Fruit fly (Drosophila melanogaster) whole organism, embryonic: ENCODE results near the gene Plzf.

ENCODE experiments used
- ATbp ChIP-seq: fragments of 200-800 bp; sonication (Bioruptor generic); optimal IDR thresholded peaks from 2 replicates; lab custom pipeline; 2017; ENCODE audit warnings: missing biosample characterization, mild to moderate bottlenecking, missing genetic modification characterization, missing genetic modification reagents
- Asciz ChIP-seq: fragments of 200-800 bp; sonication (Bioruptor generic); optimal IDR thresholded peaks from 2 replicates; lab custom pipeline; 2017; ENCODE audit warnings: missing biosample characterization, mild to moderate bottlenecking, missing genetic modification characterization, missing genetic modification reagents
- Bgb ChIP-seq: fragments of 200-800 bp; sonication (Bioruptor generic); IDR thresholded peaks from 2 replicates; pipeline ENCODE4 v1.3.6; 2022; ENCODE audit warnings: missing biosample characterization, missing genetic modification characterization; ENCODE audit not compliant: partially characterized antibody
- CG10431 ChIP-seq: fragments of 200-800 bp; sonication (Bioruptor generic); optimal IDR thresholded peaks from 3 replicates; lab custom pipeline; 2018; ENCODE audit warnings: missing biosample characterization, mild to moderate bottlenecking, missing genetic modification characterization
- CG12071 ChIP-seq: fragments of 200-800 bp; sonication (Bioruptor generic); optimal IDR thresholded peaks from 3 replicates; lab custom pipeline; 2018; ENCODE audit warnings: missing biosample characterization, mild to moderate bottlenecking, missing genetic modification characterization
- CG13296 ChIP-seq: fragments of 200-800 bp; sonication (Bioruptor generic); optimal IDR thresholded peaks from 3 replicates; lab custom pipeline; 2018; ENCODE audit warnings: missing biosample characterization, mild to moderate bottlenecking, missing genetic modification characterization
- CG13624 ChIP-seq: fragments of 200-800 bp; sonication (Bioruptor generic); optimal IDR thresholded peaks from 2 replicates; lab custom pipeline; 2016; ENCODE audit warnings: missing biosample characterization, missing genetic modification characterization
- CG15601 ChIP-seq: fragments of 200-800 bp; sonication (Bioruptor generic); optimal IDR thresholded peaks from 3 replicates; lab custom pipeline; 2019; ENCODE audit warnings: missing biosample characterization, mild to moderate bottlenecking, missing genetic modification characterization, moderate library complexity
- CG17912 ChIP-seq: fragments of 200-800 bp; sonication (Bioruptor generic); optimal IDR thresholded peaks from 2 replicates; lab custom pipeline; 2018; ENCODE audit warnings: missing biosample characterization, mild to moderate bottlenecking, missing genetic modification characterization
- CG18599 ChIP-seq: fragments of 200-800 bp; sonication (Bioruptor generic); optimal IDR thresholded peaks from 3 replicates; lab custom pipeline; 2017; ENCODE audit warnings: missing biosample characterization, missing genetic modification characterization, mild to moderate bottlenecking, moderate library complexity, missing genetic modification reagents
- CG2129 ChIP-seq: fragments of 200-800 bp; sonication (Bioruptor generic); IDR thresholded peaks from 2 replicates; pipeline ENCODE4 v1.3.6; 2022; ENCODE audit warnings: missing biosample characterization, missing genetic modification characterization; ENCODE audit not compliant: partially characterized antibody
- CG31224 ChIP-seq: fragments of 200-800 bp; sonication (Bioruptor generic); IDR thresholded peaks from 2 replicates; pipeline ENCODE4 v1.3.6; 2022; ENCODE audit warnings: missing biosample characterization, missing genetic modification characterization
- CG31441 ChIP-seq: fragments of 200-800 bp; sonication (Bioruptor generic); IDR thresholded peaks from 2 replicates; pipeline ENCODE4 v1.3.6; 2022; ENCODE audit warnings: missing biosample characterization, missing genetic modification characterization
- CG33557 ChIP-seq: fragments of 200-800 bp; sonication (Bioruptor generic); optimal IDR thresholded peaks from 2 replicates; lab custom pipeline; 2019; ENCODE audit warnings: missing biosample characterization, mild to moderate bottlenecking, missing genetic modification characterization, moderate library complexity
- CG3407 ChIP-seq: fragments of 200-800 bp; sonication (Bioruptor generic); optimal IDR thresholded peaks from 2 replicates; lab custom pipeline; 2018; ENCODE audit warnings: missing biosample characterization, mild to moderate bottlenecking, missing genetic modification characterization
- CG34376 ChIP-seq: fragments of 200-800 bp; sonication (Bioruptor generic); optimal IDR thresholded peaks from 2 replicates; lab custom pipeline; 2018; ENCODE audit warnings: missing biosample characterization, mild to moderate bottlenecking, missing genetic modification characterization
- CG34422 ChIP-seq: fragments of 200-800 bp; sonication (Bioruptor generic); IDR thresholded peaks from 3 replicates; pipeline ENCODE4 v1.3.6; 2022; ENCODE audit warnings: missing biosample characterization, missing genetic modification characterization
- CG3726 ChIP-seq: fragments of 200-800 bp; sonication (Bioruptor generic); IDR thresholded peaks from 3 replicates; pipeline ENCODE4, ENCODE4 v1.3.6; 2022; ENCODE audit warnings: missing biosample characterization, missing genetic modification characterization
- CG3847 ChIP-seq: fragments of 200-800 bp; sonication (Bioruptor generic); IDR thresholded peaks from 2 replicates; pipeline ENCODE4 v1.3.6; 2022; ENCODE audit warnings: missing biosample characterization, missing genetic modification characterization
- CG4707 ChIP-seq: fragments of 200-800 bp; sonication (Bioruptor generic); optimal IDR thresholded peaks from 2 replicates; lab custom pipeline; 2018; ENCODE audit warnings: missing biosample characterization, mild to moderate bottlenecking, missing genetic modification characterization, moderate library complexity
- CG5180 ChIP-seq: fragments of 200-800 bp; sonication (Bioruptor generic); optimal IDR thresholded peaks from 3 replicates; lab custom pipeline; 2017; ENCODE audit warnings: missing biosample characterization, missing genetic modification characterization, mild to moderate bottlenecking, moderate library complexity, missing genetic modification reagents
- CG6272 ChIP-seq: fragments of 200-800 bp; sonication (Bioruptor generic); IDR thresholded peaks from 2 replicates; pipeline ENCODE4 v1.3.6; 2022; ENCODE audit warnings: missing biosample characterization, missing genetic modification characterization
- CG8765 ChIP-seq: fragments of 200-800 bp; sonication (Bioruptor generic); IDR thresholded peaks from 2 replicates; pipeline ENCODE4 v1.3.6; 2022; ENCODE audit warnings: missing biosample characterization, missing genetic modification characterization
- D19A ChIP-seq: fragments of 200-800 bp; optimal IDR thresholded peaks from 3 replicates; lab custom pipeline; 2019; ENCODE audit warnings: missing biosample characterization, mild to moderate bottlenecking, missing genetic modification characterization, moderate library complexity
- ERR ChIP-seq: fragments of 200-800 bp; sonication (Bioruptor generic); optimal IDR thresholded peaks from 2 replicates; lab custom pipeline; 2016; ENCODE audit warnings: missing biosample characterization, missing genetic modification characterization
- HLHmδ ChIP-seq: fragments of 200-800 bp; sonication (Bioruptor generic); optimal IDR thresholded peaks from 2 replicates; lab custom pipeline; 2018; ENCODE audit warnings: missing biosample characterization, mild to moderate bottlenecking, missing genetic modification characterization, moderate library complexity
- Hand ChIP-seq: fragments of 200-800 bp; sonication (Bioruptor generic); optimal IDR thresholded peaks from 2 replicates; lab custom pipeline; 2017; ENCODE audit warnings: mild to moderate bottlenecking, missing biosample characterization, missing genetic modification reagents, missing genetic modification characterization
- MTF-1 ChIP-seq: fragments of 200-800 bp; sonication (Bioruptor generic); optimal IDR thresholded peaks from 2 replicates; lab custom pipeline; 2018; ENCODE audit warnings: missing biosample characterization, mild to moderate bottlenecking, missing genetic modification characterization, borderline replicate concordance
- NC2β ChIP-seq: fragments of 200-800 bp; sonication (Bioruptor generic); optimal IDR thresholded peaks from 2 replicates; lab custom pipeline; 2016; ENCODE audit warnings: missing biosample characterization, missing genetic modification characterization
- NfI ChIP-seq: fragments of 200-800 bp; sonication (Bioruptor generic); optimal IDR thresholded peaks from 3 replicates; lab custom pipeline; 2018; ENCODE audit warnings: missing biosample characterization, mild to moderate bottlenecking, missing genetic modification characterization, moderate library complexity
- Sox100B ChIP-seq: fragments of 200-800 bp; sonication (Bioruptor generic); optimal IDR thresholded peaks from 3 replicates; lab custom pipeline; 2018; ENCODE audit warnings: missing biosample characterization, mild to moderate bottlenecking, missing genetic modification characterization
- Spps ChIP-seq: fragments of 200-800 bp; sonication (Bioruptor generic); optimal IDR thresholded peaks from 2 replicates; lab custom pipeline; 2018; ENCODE audit warnings: missing biosample characterization, mild to moderate bottlenecking, missing genetic modification characterization
- Sry-β ChIP-seq: fragments of 200-800 bp; sonication (Bioruptor generic); optimal IDR thresholded peaks from 2 replicates; lab custom pipeline; 2018; ENCODE audit warnings: missing biosample characterization, mild to moderate bottlenecking, missing genetic modification characterization, moderate library complexity
- Ssrp ChIP-seq: fragments of 200-800 bp; sonication (Bioruptor generic); optimal IDR thresholded peaks from 2 replicates; lab custom pipeline; 2018; ENCODE audit warnings: missing biosample characterization, mild to moderate bottlenecking, missing genetic modification characterization, moderate library complexity
- amos ChIP-seq: fragments of 200-800 bp; sonication (Bioruptor generic); IDR thresholded peaks from 2 replicates; pipeline ENCODE4 v1.3.6; 2022; ENCODE audit warnings: missing biosample characterization, missing genetic modification characterization; ENCODE audit not compliant: partially characterized antibody
- ato ChIP-seq: fragments of 200-800 bp; sonication (Bioruptor generic); IDR thresholded peaks from 2 replicates; pipeline ENCODE4 v1.3.6; 2022; ENCODE audit warnings: missing biosample characterization, missing genetic modification characterization; ENCODE audit not compliant: partially characterized antibody
- bbx ChIP-seq: fragments of 200-800 bp; sonication (Bioruptor generic); IDR thresholded peaks from 2 replicates; pipeline ENCODE4 v1.3.6; 2022; ENCODE audit warnings: missing biosample characterization, missing genetic modification characterization; ENCODE audit not compliant: partially characterized antibody
- bcd ChIP-seq: fragments of 200-800 bp; sonication (Bioruptor generic); optimal IDR thresholded peaks from 2 replicates; lab custom pipeline; 2017; ENCODE audit warnings: missing biosample characterization, mild to moderate bottlenecking, missing genetic modification characterization
- dmrt11E ChIP-seq: fragments of 200-800 bp; sonication (Bioruptor generic); optimal IDR thresholded peaks from 3 replicates; lab custom pipeline; 2018; ENCODE audit warnings: missing biosample characterization, mild to moderate bottlenecking, missing genetic modification characterization, moderate library complexity
- eyg ChIP-seq: fragments of 200-800 bp; sonication (Bioruptor generic); optimal IDR thresholded peaks from 3 replicates; lab custom pipeline; 2016; ENCODE audit warnings: missing biosample characterization, missing genetic modification characterization
- fd64A ChIP-seq: fragments of 200-800 bp; sonication (Bioruptor generic); optimal IDR thresholded peaks from 3 replicates; lab custom pipeline; 2018; ENCODE audit warnings: missing biosample characterization, mild to moderate bottlenecking, missing genetic modification characterization
- gem ChIP-seq: fragments of 200-800 bp; sonication (Bioruptor generic); optimal IDR thresholded peaks from 2 replicates; lab custom pipeline; 2019; ENCODE audit warnings: missing biosample characterization, mild to moderate bottlenecking, missing genetic modification characterization, moderate library complexity
- gsb-n ChIP-seq: fragments of 200-800 bp; sonication (Bioruptor generic); optimal IDR thresholded peaks from 3 replicates; lab custom pipeline; 2018; ENCODE audit warnings: missing biosample characterization, mild to moderate bottlenecking, missing genetic modification characterization
- hkb ChIP-seq, 2 experiments: fragments of 200-800 bp in 1 of 2; fragments of >200 bp in 1 of 2; sonication (Bioruptor generic) in 1 of 2; IDR thresholded peaks in 1 of 2; optimal IDR thresholded peaks in 1 of 2; 2 replicates each; pipeline versions ENCODE4 v1.3.6 to Lab custom; 2017 to 2022; ENCODE audit warnings: missing biosample characterization in 1 of 2, missing genetic modification characterization in 1 of 2
- jumu ChIP-seq: fragments of 200-800 bp; sonication (Bioruptor generic); optimal IDR thresholded peaks from 3 replicates; lab custom pipeline; 2016; ENCODE audit warnings: missing biosample characterization, missing genetic modification characterization
- mirr ChIP-seq: fragments of 200-800 bp; sonication (Bioruptor generic); optimal IDR thresholded peaks from 3 replicates; lab custom pipeline; 2018; ENCODE audit warnings: missing biosample characterization, mild to moderate bottlenecking, missing genetic modification characterization
- nerfin-1 ChIP-seq: fragments of 200-800 bp; sonication (Bioruptor generic); optimal IDR thresholded peaks from 3 replicates; lab custom pipeline; 2019; ENCODE audit warnings: missing biosample characterization, mild to moderate bottlenecking, missing genetic modification characterization, moderate library complexity
- repo ChIP-seq: fragments of 200-800 bp; sonication (Bioruptor generic); optimal IDR thresholded peaks from 2 replicates; lab custom pipeline; 2016; ENCODE audit warnings: missing biosample characterization, missing genetic modification characterization
- sens ChIP-seq: fragments of 200-800 bp; sonication (Bioruptor generic); peaks from one replicate; lab custom pipeline; 2016; ENCODE audit warnings: missing biosample characterization, missing genetic modification characterization
- wdn ChIP-seq: fragments of 200-800 bp; sonication (Bioruptor generic); IDR thresholded peaks from 2 replicates; pipeline ENCODE4 v1.3.6; 2022; ENCODE audit warnings: missing biosample characterization, missing genetic modification characterization
- wor ChIP-seq: fragments of 200-800 bp; sonication (Bioruptor generic); IDR thresholded peaks from 2 replicates; pipeline ENCODE4 v1.3.6; 2022; ENCODE audit warnings: missing biosample characterization, missing genetic modification characterization

The Plzf gene

dm6 chr2L:12049133-12049532 lies 415 bp upstream of the Plzf start, which contains the start of gene PLCXD (continued):
- peak; percentile 24 for TF ChIP-seq Sry-β
- TF ChIP-seq CG34422 (GFP tag; lab: Robert Waterston, UW): no peak
- no peak for TF ChIP-seq NfI (GFP tag; lab: Kevin White, UChicago)
- peak; percentile 31 for TF ChIP-seq gem
- TF ChIP-seq CG5180: peak; percentile 91
- no peak for TF ChIP-seq wor
- TF ChIP-seq Asciz (GFP tag; lab: Kevin White, UChicago): peak; percentile 69
- peak; percentile 55 for TF ChIP-seq Sox100B (GFP tag; lab: Kevin White, UChicago)
- TF ChIP-seq CG17912 (GFP tag; lab: Kevin White, UChicago): no peak
- peak; percentile 26 for TF ChIP-seq sens (GFP tag; lab: Kevin White, UChicago)
- TF ChIP-seq Hand (GFP tag; lab: Kevin White, UChicago): no peak
- peak; percentile 2 for TF ChIP-seq CG12071
- peak; percentile 36 for TF ChIP-seq CG4707 (GFP tag; lab: Kevin White, UChicago)
- no peak for TF ChIP-seq Ssrp (tag; lab: Kevin White, UChicago)
- peak; percentile 9 for TF ChIP-seq nerfin-1 (tag; lab: Kevin White, UChicago)
- peak; percentile 5 for TF ChIP-seq MTF-1
- TF ChIP-seq Bgb (GFP tag; lab: Robert Waterston, UW): no peak
- TF ChIP-seq mirr (GFP tag; lab: Kevin White, UChicago): no peak
- no peak for TF ChIP-seq Spps (tag; lab: Kevin White, UChicago)
- no peak for TF ChIP-seq CG3847 (GFP tag; lab: Robert Waterston, UW)
- TF ChIP-seq CG33557 (GFP tag; lab: Kevin White, UChicago): peak; percentile 5
- TF ChIP-seq CG3407: peak; percentile 39
- 0 out of 2 replicates have a peak, but pooled peaks have one; percentile 32 for TF ChIP-seq CG31441 (GFP tag; lab: Robert Waterston, UW)
- no peak for TF ChIP-seq hkb (optimal IDR thresholded peaks at IDR 0.05; lab: Kevin White, UChicago)
- TF ChIP-seq hkb (GFP tag; IDR thresholded peaks at IDR 0.05; lab: Robert Waterston, UW): peak; percentile 37; the same call in 1 of the 2 replicates
- TF ChIP-seq CG31224: no peak
- TF ChIP-seq CG10431: peak; percentile 53
- peak; percentile 10 for TF ChIP-seq CG13296 (GFP tag; lab: Kevin White, UChicago)
- no peak for TF ChIP-seq CG18599 (GFP tag; lab: Kevin White, UChicago)
- peak; percentile 14 for TF ChIP-seq D19A (tag; lab: Kevin White, UChicago)
- TF ChIP-seq bbx (GFP tag; lab: Robert Waterston, UW): no peak
- peak; percentile 57 for TF ChIP-seq ATbp (GFP tag; lab: Kevin White, UChicago)
- TF ChIP-seq CG15601 (tag; lab: Kevin White, UChicago): peak; percentile 38
- no peak for TF ChIP-seq bcd (GFP tag; lab: Kevin White, UChicago)
- no peak for TF ChIP-seq NC2β
- TF ChIP-seq gsb-n (tag; lab: Kevin White, UChicago): peak; percentile 24

dm6 chr2L:12046856-12047230 lies 1.9 kb downstream of the Plzf start:
- no peak for TF ChIP-seq CG2129
- TF ChIP-seq repo (GFP tag; lab: Kevin White, UChicago): no peak
- TF ChIP-seq fd64A (GFP tag; lab: Kevin White, UChicago): no peak
- no peak for TF ChIP-seq wdn (GFP tag; lab: Robert Waterston, UW)
- peak; percentile 42 for TF ChIP-seq mirr (GFP tag; lab: Kevin White, UChicago)
- no peak for TF ChIP-seq ato
- no peak for TF ChIP-seq jumu (GFP tag; lab: Kevin White, UChicago)
- TF ChIP-seq CG13624 (GFP tag; lab: Kevin White, UChicago): peak; percentile 75
- TF ChIP-seq CG8765 (GFP tag; lab: Robert Waterston, UW): no peak
- no peak for TF ChIP-seq eyg
- no peak for TF ChIP-seq dmrt11E (tag; lab: Kevin White, UChicago)
- TF ChIP-seq HLHmδ (GFP tag; lab: Kevin White, UChicago): no peak
- TF ChIP-seq CG34376 (GFP tag; lab: Kevin White, UChicago): no peak
- TF ChIP-seq ERR (GFP tag; lab: Kevin White, UChicago): no peak
- no peak for TF ChIP-seq CG6272
- no peak for TF ChIP-seq amos
- no peak for TF ChIP-seq CG3726
